Worm (Caenorhabditis elegans) whole organism, early embryonic: ENCODE results near the gene mrpl-4.

Source experiments
- aly-1 ChIP-seq: sonication (generic microtip); optimal IDR thresholded peaks from 2 replicates; lab custom pipeline; 2016; ENCODE audit warnings: missing genetic modification characterization, missing compliant biosample characterization
- ama-1 ChIP-seq: fragments of 150-350 bp; optimal IDR thresholded peaks from 2 replicates; lab custom pipeline; 2014
- ceh-36 ChIP-seq: sonication (generic microtip); optimal IDR thresholded peaks from 2 replicates; lab custom pipeline; 2016; ENCODE audit warnings: missing genetic modification characterization, inconsistent platforms, missing compliant biosample characterization
- hmg-4 ChIP-seq: fragments of 200-800 bp; sonication (Bioruptor generic); optimal IDR thresholded peaks from 2 replicates; lab custom pipeline; 2018; ENCODE audit warnings: mild to moderate bottlenecking, missing genetic modification characterization, missing compliant biosample characterization

ce11 chrV:8467031-8467430, at the start of gene mrpl-4:
- no peak for TF ChIP-seq hmg-4 (GFP tag; lab: Kevin White, UChicago)
- TF ChIP-seq ceh-36 (tag; lab: Kevin White, UChicago) = no peak
- no peak for TF ChIP-seq aly-1 (tag; lab: Kevin White, UChicago)
- no peak for TF ChIP-seq ama-1 (lab: Kevin White, UChicago)
